Worm (Caenorhabditis elegans) whole organism, L4 larva: ENCODE measurements around the gene nhr-30.

Source experiments
- F44E2.7 ChIP-seq: fragments of 200-800 bp; sonication (Bioruptor generic); IDR thresholded peaks from 2 replicates; pipeline ENCODE4 v2.1.2; 2022; ENCODE audit warnings: missing genetic modification characterization, missing compliant biosample characterization
- daf-19 ChIP-seq: fragments of 200-800 bp; sonication (Bioruptor generic); conservative IDR thresholded peaks from 2 replicates; pipeline ENCODE4 v1.3.6; 2022; ENCODE audit warnings: missing genetic modification characterization, missing compliant biosample characterization
- duxl-1 ChIP-seq: sonication (generic microtip); optimal IDR thresholded peaks from 2 replicates; lab custom pipeline; 2016; ENCODE audit warnings: mild to moderate bottlenecking, missing genetic modification characterization, moderate library complexity, missing compliant biosample characterization; ENCODE audit not compliant: poor library complexity
- gei-8 ChIP-seq: fragments of 200-800 bp; sonication (Bioruptor generic); optimal IDR thresholded peaks from 2 replicates; lab custom pipeline; 2018; ENCODE audit warnings: mild to moderate bottlenecking, missing genetic modification characterization, missing compliant biosample characterization
- lin-39 ChIP-seq: fragments of 150-350 bp; optimal IDR thresholded peaks from 2 replicates; lab custom pipeline; 2014; ENCODE audit warnings: missing biosample characterization, missing genetic modification reagents, missing genetic modification characterization
- lir-3 ChIP-seq: sonication (generic microtip); optimal IDR thresholded peaks from 2 replicates; lab custom pipeline; 2016; ENCODE audit warnings: mild to moderate bottlenecking, missing genetic modification characterization, missing compliant biosample characterization
- madf-9 ChIP-seq: fragments of 200-800 bp; sonication (Bioruptor generic); conservative IDR thresholded peaks from 2 replicates; pipeline ENCODE4 v1.3.6; 2022; ENCODE audit warnings: missing genetic modification reagents, missing genetic modification characterization, missing compliant biosample characterization
- nhr-11 ChIP-seq: fragments of 150-350 bp; optimal IDR thresholded peaks from 2 replicates; lab custom pipeline; 2014; ENCODE audit warnings: missing biosample characterization, missing genetic modification characterization
- nhr-6 ChIP-seq: fragments of 150-350 bp; optimal IDR thresholded peaks from 2 replicates; lab custom pipeline; 2014; ENCODE audit warnings: missing biosample characterization, missing genetic modification characterization
- nhr-77 ChIP-seq: fragments of 150-350 bp; optimal IDR thresholded peaks from 2 replicates; lab custom pipeline; 2014; ENCODE audit warnings: missing biosample characterization, missing genetic modification characterization
- pqm-1 ChIP-seq: sonication (generic microtip); optimal IDR thresholded peaks from 2 replicates; lab custom pipeline; 2017; ENCODE audit warnings: missing biosample characterization, missing genetic modification characterization
- unc-62 ChIP-seq, 3 experiments: fragments of 150-350 bp in 1 of 3; sonication (generic microtip); optimal IDR thresholded peaks in 2 of 3; peaks in 1 of 3; 1 replicate in 1 of 3; 2 replicates in 2 of 3; lab custom pipeline; 2014 to 2017; ENCODE audit warnings: missing biosample characterization in 3 of 3, missing genetic modification characterization in 3 of 3, missing genetic modification reagents in 3 of 3, missing genotype in 1 of 3

ce11 chrV:9062341-9062740 lies 17.4 kb downstream of the nhr-30 start, which contains the start of gene C25E10.12:
- TF ChIP-seq lin-39 (tag; lab: Kevin White, UChicago): no peak
- no peak for TF ChIP-seq gei-8 (GFP tag; lab: Kevin White, UChicago)
- TF ChIP-seq nhr-77 (tag; lab: Kevin White, UChicago): no peak
- TF ChIP-seq F44E2.7: no peak
- no peak for TF ChIP-seq unc-62 (GFP tag; optimal IDR thresholded peaks at IDR 0.05 in 1 of 2; lab: Kevin White, UChicago)
- no peak for TF ChIP-seq unc-62 (tag; optimal IDR thresholded peaks at IDR 0.05; lab: Kevin White, UChicago)
- TF ChIP-seq nhr-11 (tag; lab: Kevin White, UChicago): no peak
- TF ChIP-seq pqm-1: no peak
- TF ChIP-seq nhr-6: no peak
- TF ChIP-seq lir-3 (tag; lab: Kevin White, UChicago): no peak
- TF ChIP-seq duxl-1: no peak
- no peak for TF ChIP-seq daf-19 (GFP tag; lab: Robert Waterston, UW)
- no peak for TF ChIP-seq madf-9 (GFP tag; lab: Robert Waterston, UW)
